Comparison of ENCODE assay signal across 1 worm cellular context in genomic region chrIII:1053067-1053466, ce11.
TF ChIP-seq lines count a peak whose summit lies in the region.

TSS of gene fbxo-11.2 (minus strand) at chrIII:1053242.

TF ChIP-seq in whole organism, L4 larva, 104 proteins besides CTCF, POLR2A, EP300 and RAD21 (continued from another document):
- TF ChIP-seq zag-1 (tag; optimal IDR thresholded peaks at IDR 0.05; lab: Kevin White, UChicago) (no peak), hlh-11 (tag; optimal IDR thresholded peaks at IDR 0.05; lab: Kevin White, UChicago) (peak; percentile 24), nhr-111 (GFP tag; optimal IDR thresholded peaks at IDR 0.05; lab: Kevin White, UChicago) (no peak), pqm-1 (tag; optimal IDR thresholded peaks at IDR 0.05; lab: Kevin White, UChicago) (no peak), duxl-1 (tag; optimal IDR thresholded peaks at IDR 0.05; lab: Kevin White, UChicago; ENCODE audit: poor library complexity) (no peak), aha-1 (tag; lab: Kevin White, UChicago) (no peak), unc-39 (tag; optimal IDR thresholded peaks at IDR 0.05; lab: Kevin White, UChicago) (no peak), spr-3 (GFP tag; optimal IDR thresholded peaks at IDR 0.05; lab: Kevin White, UChicago) (no peak), mxl-2 (GFP tag; conservative IDR thresholded peaks at IDR 0.05; lab: Robert Waterston, UW) (no peak), hlh-30 (tag; optimal IDR thresholded peaks at IDR 0.05; lab: Kevin White, UChicago; ENCODE audit: insufficient read depth) (peak; percentile 9), hmg-1.1 (GFP tag; IDR thresholded peaks at IDR 0.05; lab: Robert Waterston, UW) (no peak), lim-7 (GFP tag; IDR thresholded peaks at IDR 0.05; lab: Robert Waterston, UW) (no peak), lin-39 (tag; optimal IDR thresholded peaks at IDR 0.05; lab: Kevin White, UChicago) (no peak), F10B5.3 (tag; optimal IDR thresholded peaks at IDR 0.05; lab: Kevin White, UChicago) (no peak), lsy-2 (tag; optimal IDR thresholded peaks at IDR 0.05; lab: Kevin White, UChicago) (no peak), nhr-11 (tag; optimal IDR thresholded peaks at IDR 0.05; lab: Kevin White, UChicago) (no peak), php-3 (GFP tag; IDR thresholded peaks at IDR 0.05; lab: Robert Waterston, UW) (no peak), nhr-6 (tag; optimal IDR thresholded peaks at IDR 0.05; lab: Kevin White, UChicago) (no peak), daf-12 (tag; optimal IDR thresholded peaks at IDR 0.05; lab: Kevin White, UChicago) (no peak), zfp-2 (tag; optimal IDR thresholded peaks at IDR 0.05; lab: Kevin White, UChicago) (no peak)
TF ChIP-seq in whole organism, L4 larva: peak in this region for 5.
